Fruit fly (Drosophila melanogaster) whole organism, prepupa: ENCODE results near the gene CG13603.

Experiments used
- CG10669 ChIP-seq: fragments of 200-800 bp; sonication (Bioruptor generic); optimal IDR thresholded peaks from 3 replicates; lab custom pipeline; 2018; ENCODE audit warnings: missing biosample characterization, mild to moderate bottlenecking, missing genetic modification characterization, moderate library complexity
- CG15336 ChIP-seq: fragments of 200-800 bp; sonication (Bioruptor generic); IDR thresholded peaks from 2 replicates; pipeline ENCODE4 v1.3.6; 2022; ENCODE audit warnings: missing biosample characterization, missing genetic modification characterization
- CG16779 ChIP-seq: fragments of 200-800 bp; sonication (Bioruptor generic); optimal IDR thresholded peaks from 3 replicates; lab custom pipeline; 2017; ENCODE audit warnings: missing biosample characterization, mild to moderate bottlenecking, missing genetic modification characterization
- CG3032 ChIP-seq: fragments of 200-800 bp; optimal IDR thresholded peaks from 2 replicates; lab custom pipeline; 2019; ENCODE audit warnings: missing biosample characterization, mild to moderate bottlenecking, missing genetic modification characterization, moderate library complexity
- CG31627 ChIP-seq: fragments of 200-800 bp; sonication (Bioruptor generic); optimal IDR thresholded peaks from 3 replicates; lab custom pipeline; 2016; ENCODE audit warnings: missing biosample characterization, missing genetic modification characterization
- CG32006 ChIP-seq: fragments of 200-800 bp; sonication (Bioruptor generic); optimal IDR thresholded peaks from 3 replicates; lab custom pipeline; 2017; ENCODE audit warnings: missing biosample characterization, mild to moderate bottlenecking, missing genetic modification characterization
- CG3919 ChIP-seq: fragments of 200-800 bp; sonication (Bioruptor generic); optimal IDR thresholded peaks from 3 replicates; lab custom pipeline; 2016; ENCODE audit warnings: missing biosample characterization, missing genetic modification characterization
- CG4318 ChIP-seq: fragments of 200-800 bp; sonication (Bioruptor generic); optimal IDR thresholded peaks from 3 replicates; lab custom pipeline; 2017; ENCODE audit warnings: missing biosample characterization, mild to moderate bottlenecking, missing genetic modification characterization
- CG6163 ChIP-seq: fragments of 200-800 bp; sonication (Bioruptor generic); IDR thresholded peaks from 3 replicates; pipeline ENCODE4 v1.3.6; 2022; ENCODE audit warnings: missing biosample characterization, missing genetic modification characterization
- CG6276 ChIP-seq: fragments of 200-800 bp; sonication (Bioruptor generic); optimal IDR thresholded peaks from 2 replicates; lab custom pipeline; 2017; ENCODE audit warnings: missing biosample characterization, mild to moderate bottlenecking, missing genetic modification characterization
- CG6792 ChIP-seq: fragments of 200-800 bp; sonication (Bioruptor generic); optimal IDR thresholded peaks from 3 replicates; lab custom pipeline; 2016; ENCODE audit warnings: missing biosample characterization, missing genetic modification characterization
- CG6854 ChIP-seq: fragments of 200-800 bp; sonication (Bioruptor generic); optimal IDR thresholded peaks from 2 replicates; lab custom pipeline; 2017; ENCODE audit warnings: missing biosample characterization, mild to moderate bottlenecking, missing genetic modification characterization
- CG7368 ChIP-seq: fragments of 200-800 bp; sonication (Bioruptor generic); optimal IDR thresholded peaks from 3 replicates; lab custom pipeline; 2016; ENCODE audit warnings: missing biosample characterization, missing genetic modification characterization
- CG8119 ChIP-seq: fragments of 200-800 bp; sonication (Bioruptor generic); IDR thresholded peaks from 3 replicates; pipeline ENCODE4 v1.3.6; 2022; ENCODE audit warnings: missing biosample characterization, missing genetic modification characterization
- CG9139 ChIP-seq: fragments of 200-800 bp; sonication (Bioruptor generic); optimal IDR thresholded peaks from 3 replicates; lab custom pipeline; 2017; ENCODE audit warnings: missing biosample characterization, mild to moderate bottlenecking, missing genetic modification characterization
- Eip75B ChIP-seq: fragments of 200-800 bp; sonication (Bioruptor generic); optimal IDR thresholded peaks from 3 replicates; lab custom pipeline; 2016; ENCODE audit warnings: missing biosample characterization, missing genetic modification characterization
- Eip78C ChIP-seq: fragments of 200-800 bp; sonication (Bioruptor generic); peaks from one replicate; lab custom pipeline; 2016; ENCODE audit warnings: missing biosample characterization, missing genetic modification characterization
- Eip93F ChIP-seq: fragments of 200-800 bp; sonication (Bioruptor generic); optimal IDR thresholded peaks from 2 replicates; lab custom pipeline; 2016; ENCODE audit warnings: missing biosample characterization, mild to moderate bottlenecking, missing genetic modification characterization
- Ets96B ChIP-seq: fragments of 200-800 bp; optimal IDR thresholded peaks from 2 replicates; lab custom pipeline; 2019; ENCODE audit warnings: missing biosample characterization, mild to moderate bottlenecking, missing genetic modification characterization, moderate library complexity
- Hr38 ChIP-seq: sonication (Bioruptor generic); optimal IDR thresholded peaks from 2 replicates; lab custom pipeline; 2016; ENCODE audit warnings: missing biosample characterization, missing genetic modification characterization
- Hr4 ChIP-seq: fragments of 200-800 bp; sonication (Bioruptor generic); optimal IDR thresholded peaks from 3 replicates; lab custom pipeline; 2016; ENCODE audit warnings: missing biosample characterization, missing genetic modification characterization
- Met ChIP-seq: fragments of 200-800 bp; sonication (Bioruptor generic); optimal IDR thresholded peaks from 3 replicates; lab custom pipeline; 2016; ENCODE audit warnings: missing biosample characterization, missing genetic modification characterization
- OdsH ChIP-seq: fragments of 200-800 bp; sonication (Bioruptor generic); optimal IDR thresholded peaks from 3 replicates; lab custom pipeline; 2016; ENCODE audit warnings: missing biosample characterization, missing genetic modification characterization
- Sox102F ChIP-seq: fragments of 200-800 bp; sonication (Bioruptor generic); optimal IDR thresholded peaks from 2 replicates; lab custom pipeline; 2016; ENCODE audit warnings: missing biosample characterization, mild to moderate bottlenecking, missing genetic modification characterization
- acj6 ChIP-seq: fragments of 200-800 bp; sonication (Bioruptor generic); optimal IDR thresholded peaks from 3 replicates; lab custom pipeline; 2016; ENCODE audit warnings: missing biosample characterization, missing genetic modification characterization
- cyc ChIP-seq: fragments of 200-800 bp; sonication (Bioruptor generic); optimal IDR thresholded peaks from 3 replicates; lab custom pipeline; 2016; ENCODE audit warnings: missing biosample characterization, missing genetic modification characterization
- dac ChIP-seq: fragments of 200-800 bp; sonication (Bioruptor generic); optimal IDR thresholded peaks from 2 replicates; lab custom pipeline; 2017; ENCODE audit warnings: missing biosample characterization, mild to moderate bottlenecking, missing genetic modification characterization
- dsx ChIP-seq: fragments of 200-800 bp; optimal IDR thresholded peaks from 3 replicates; lab custom pipeline; 2019; ENCODE audit warnings: missing biosample characterization, mild to moderate bottlenecking, missing genetic modification characterization, moderate library complexity; ENCODE audit not compliant: poor library complexity, severe bottlenecking
- eg ChIP-seq: fragments of 200-800 bp; sonication (Bioruptor generic); IDR thresholded peaks from 3 replicates; pipeline ENCODE4 v1.3.6; 2022; ENCODE audit warnings: missing biosample characterization, missing genetic modification characterization
- fkh ChIP-seq: fragments of 200-800 bp; sonication (Bioruptor generic); optimal IDR thresholded peaks from 3 replicates; lab custom pipeline; 2017; ENCODE audit warnings: missing biosample characterization, mild to moderate bottlenecking, missing genetic modification characterization, moderate library complexity
- net ChIP-seq: fragments of 200-800 bp; sonication (Bioruptor generic); optimal IDR thresholded peaks from 3 replicates; lab custom pipeline; 2016; ENCODE audit warnings: missing biosample characterization, missing genetic modification characterization
- salr ChIP-seq, 2 experiments: fragments of 200-800 bp; sonication (Bioruptor generic); optimal IDR thresholded peaks; 3 replicates each; lab custom pipeline; 2016 to 2018; ENCODE audit warnings: missing biosample characterization in 2 of 2, missing genetic modification characterization in 2 of 2, mild to moderate bottlenecking in 1 of 2
- spab ChIP-seq: fragments of 200-800 bp; sonication (Bioruptor generic); optimal IDR thresholded peaks from 2 replicates; lab custom pipeline; 2017; ENCODE audit warnings: missing biosample characterization, mild to moderate bottlenecking, missing genetic modification characterization, missing genetic modification reagents
- svp ChIP-seq: fragments of 200-800 bp; sonication (Bioruptor generic); peaks from one replicate; lab custom pipeline; 2016; ENCODE audit warnings: missing biosample characterization, missing genetic modification characterization
- vri ChIP-seq: fragments of 200-800 bp; sonication (Bioruptor generic); optimal IDR thresholded peaks from 3 replicates; lab custom pipeline; 2016; ENCODE audit warnings: missing biosample characterization, mild to moderate bottlenecking, missing genetic modification characterization

Gene CG13603

dm6 chr3R:23941643-23942424 lies 44.5 kb downstream of the CG13603 start (continued):
- TF ChIP-seq CG7368 (GFP tag; lab: Kevin White, UChicago): no peak
- TF ChIP-seq Sox102F (GFP tag; lab: Kevin White, UChicago): no peak
- TF ChIP-seq dac (GFP tag; lab: Kevin White, UChicago): no peak
- no peak for TF ChIP-seq Ets96B (tag; lab: Kevin White, UChicago)
- no peak for TF ChIP-seq spab (GFP tag; lab: Kevin White, UChicago)
- no peak for TF ChIP-seq CG4318 (GFP tag; lab: Kevin White, UChicago)
- no peak for TF ChIP-seq CG6792 (GFP tag; lab: Kevin White, UChicago)
- peak; percentile 70 for TF ChIP-seq eg (GFP tag; lab: Robert Waterston, UW)
- no peak for TF ChIP-seq CG16779
- TF ChIP-seq vri (GFP tag; lab: Kevin White, UChicago): peak; percentile 55
- no peak for TF ChIP-seq CG31627 (GFP tag; lab: Kevin White, UChicago)
- no peak for TF ChIP-seq CG9139 (GFP tag; lab: Kevin White, UChicago)
- peak; percentile 23 for TF ChIP-seq CG3919 (GFP tag; lab: Kevin White, UChicago)
- TF ChIP-seq CG6276: peak; percentile 50
- no peak for TF ChIP-seq Eip93F
- TF ChIP-seq Hr4 (GFP tag; lab: Kevin White, UChicago): peak; percentile 53
- peak; percentile 8 for TF ChIP-seq cyc (GFP tag; lab: Kevin White, UChicago)
- TF ChIP-seq salr (GFP tag; optimal IDR thresholded peaks at IDR 0.05; lab: Kevin White, UChicago): peak in 1 of 2 experiments; percentile 29
- peak; percentile 28 for TF ChIP-seq svp (GFP tag; lab: Kevin White, UChicago)
- TF ChIP-seq CG6854: no peak

- no peak for TF ChIP-seq Met (GFP tag; lab: Kevin White, UChicago)
- no peak for TF ChIP-seq CG3032 (tag; lab: Kevin White, UChicago)
- TF ChIP-seq eg (GFP tag; lab: Robert Waterston, UW): no peak; the same call in 2 of the 3 replicates
- no peak for TF ChIP-seq dsx (GFP tag; lab: Kevin White, UChicago)
These were observed 45.5 kb downstream of the CG13603 start for dm6 chr3R:23940840-23941364.

dm6 chr3R:23939921-23940839 lies 46.2 kb downstream of the CG13603 start:
- TF ChIP-seq Eip75B (GFP tag; lab: Kevin White, UChicago) (no peak), eg (GFP tag; lab: Robert Waterston, UW) (peak; percentile 49; the same call in 2 of the 3 replicates), acj6 (peak; percentile 6), salr (GFP tag; optimal IDR thresholded peaks at IDR 0.05; lab: Kevin White, UChicago) (no peak), CG16779 (peak; percentile 40), spab (GFP tag; lab: Kevin White, UChicago) (no peak), fkh (GFP tag; lab: Kevin White, UChicago) (peak; percentile 96), CG6276 (peak; percentile 3), CG6854 (no peak), Eip78C (peak; percentile 61), CG10669 (peak; percentile 4), CG6163 (GFP tag; lab: Robert Waterston, UW) (0 out of 3 replicates have a peak, but pooled peaks have one; percentile 7), Sox102F (GFP tag; lab: Kevin White, UChicago) (no peak), CG8119 (GFP tag; lab: Robert Waterston, UW) (peak; percentile 45; the same call in 1 of the 3 replicates), CG3032 (tag; lab: Kevin White, UChicago) (no peak), CG32006 (GFP tag; lab: Kevin White, UChicago) (peak; percentile 38), CG15336 (GFP tag; lab: Robert Waterston, UW) (peak; percentile 43; the same call in 1 of the 2 replicates), net (peak; percentile 4), Met (GFP tag; lab: Kevin White, UChicago) (no peak), OdsH (peak; percentile 17), Hr38 (peak; percentile 35)
- TF ChIP-seq, all 60 proteins: peak for 14
